Worm (Caenorhabditis elegans): ENCODE results near the gene Y55D5A.3.

ce11 chrIII:3018822-3019221 lies 43.2 kb upstream of the Y55D5A.3 start:
- TF ChIP-seq elt-2 (tag; optimal IDR thresholded peaks at IDR 0.05) (no peak), lin-39 (tag; optimal IDR thresholded peaks at IDR 0.05) (no peak), ZK546.5 (tag; optimal IDR thresholded peaks at IDR 0.05) (no peak), snpc-4 (tag; optimal IDR thresholded peaks at IDR 0.05) (no peak), sea-2 (GFP tag; optimal IDR thresholded peaks at IDR 0.05) (no peak), nhr-237 (tag; optimal IDR thresholded peaks at IDR 0.05) (no peak), ztf-11 (tag; optimal IDR thresholded peaks at IDR 0.05) (no peak), nhr-76 (tag; optimal IDR thresholded peaks at IDR 0.05) (no peak), nhr-23 (tag; optimal IDR thresholded peaks at IDR 0.05) (no peak), ama-1 (optimal IDR thresholded peaks at IDR 0.05) (no peak), nhr-12 (tag; optimal IDR thresholded peaks at IDR 0.05) (no peak), nfya-1 (tag; optimal IDR thresholded peaks at IDR 0.05; ENCODE audit: insufficient read depth) (no peak), ceh-9 (tag; optimal IDR thresholded peaks at IDR 0.05) (no peak)

Measured in whole organism, L3 larva.